Worm (Caenorhabditis elegans) whole organism, L4/young adult: ENCODE data around the gene ifas-1.

ENCODE experiments used
- W03F9.2 ChIP-seq: fragments of 150-350 bp; optimal IDR thresholded peaks from 2 replicates; lab custom pipeline; 2014; ENCODE audit warnings: missing biosample characterization, missing genetic modification characterization
- dao-5 ChIP-seq: sonication (generic microtip); optimal IDR thresholded peaks from 2 replicates; lab custom pipeline; 2016; ENCODE audit warnings: missing genotype, missing genetic modification characterization, moderate library complexity, missing compliant biosample characterization
- him-1 ChIP-seq: sonication (generic microtip); optimal IDR thresholded peaks from 2 replicates; lab custom pipeline; 2016; ENCODE audit warnings: missing genotype, missing genetic modification reagents, missing genetic modification characterization, missing compliant biosample characterization

DNA sequence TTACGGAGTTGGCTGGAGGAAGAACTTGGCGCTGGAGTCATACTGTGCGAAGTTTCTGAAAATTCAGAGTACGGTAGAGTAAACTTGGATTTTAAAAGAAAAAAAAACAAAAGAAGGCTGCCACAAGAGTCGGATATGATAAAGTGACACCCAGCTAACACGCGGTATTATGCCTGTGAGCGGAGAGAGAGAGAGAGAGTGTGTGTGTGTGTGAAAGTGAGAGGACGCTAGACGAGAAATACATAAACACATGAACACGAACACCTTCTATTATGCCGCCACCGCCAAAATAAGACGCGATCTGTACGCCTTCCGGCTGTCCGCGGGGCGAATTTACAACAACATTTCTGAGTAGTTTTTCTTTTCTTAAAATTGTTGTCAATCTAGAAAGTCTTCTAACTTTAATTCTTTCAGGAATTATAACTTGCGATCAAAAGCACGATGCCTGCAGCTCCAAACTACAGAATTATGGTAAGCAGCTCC, 48.4 kb upstream of the ifas-1 start, which contains the start of gene F12E12.6:
- TF ChIP-seq W03F9.2 (no peak), him-1 (tag; lab: Kevin White, UChicago) (no peak), dao-5 (no peak)
